Fruit fly (Drosophila melanogaster): ENCODE results near the gene Fancm.

Gene Fancm

dm6 chr3R:21437515-21438090, 44.5 kb upstream of the Fancm start:
- TF ChIP-seq Sry-δ (GFP tag; optimal IDR thresholded peaks at IDR 0.05) (no peak), abd-A (tag; optimal IDR thresholded peaks at IDR 0.05) (peak; percentile 92), CG18011 (GFP tag; optimal IDR thresholded peaks at IDR 0.05) (peak; percentile 83), Vsx1 (GFP tag; optimal IDR thresholded peaks at IDR 0.05) (peak; percentile 18), pan (optimal IDR thresholded peaks at IDR 0.05) (no peak), pan (GFP tag; optimal IDR thresholded peaks at IDR 0.05 in 1 of 2, IDR thresholded peaks at IDR 0.05 in 1 of 2) (peak in 1 of 2 experiments; percentile 15), sd (tag; optimal IDR thresholded peaks at IDR 0.05) (peak; percentile 40), Mad (GFP tag; optimal IDR thresholded peaks at IDR 0.05) (no peak), Awh (GFP tag; IDR thresholded peaks at IDR 0.05) (peak; percentile 68)

DNA sequence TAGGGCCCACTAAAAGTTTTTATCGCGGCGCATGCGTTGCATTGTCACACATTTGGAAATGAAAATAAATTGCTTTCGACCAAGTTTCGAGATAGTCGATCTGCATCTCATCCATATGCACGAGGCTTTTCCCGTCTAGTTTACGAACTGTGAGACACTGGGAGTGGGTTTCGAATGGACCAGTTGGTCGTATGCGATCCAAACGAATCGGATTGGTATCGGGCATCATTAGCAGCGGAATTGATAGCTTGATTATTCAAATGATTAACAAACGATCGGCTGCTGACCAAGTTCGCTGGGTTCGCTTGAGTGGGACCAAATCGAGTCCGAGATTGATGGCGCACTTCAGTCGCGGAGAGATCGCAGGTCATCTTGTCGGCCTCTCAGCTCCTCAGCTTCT, 42.0 kb upstream of the Fancm start:
- TF ChIP-seq Nf-YB (GFP tag; optimal IDR thresholded peaks at IDR 0.05) (peak; percentile 50), Sry-β (GFP tag; optimal IDR thresholded peaks at IDR 0.05) (no peak), CG11504 (tag; optimal IDR thresholded peaks at IDR 0.05) (no peak), dpn (GFP tag; optimal IDR thresholded peaks at IDR 0.05) (no peak), vvl (GFP tag; IDR thresholded peaks at IDR 0.05) (peak; percentile 96), CG17328 (GFP tag; IDR thresholded peaks at IDR 0.05) (no peak), Awh (GFP tag; IDR thresholded peaks at IDR 0.05) (peak; percentile 97), Hr78 (GFP tag; optimal IDR thresholded peaks at IDR 0.05) (peak in 1 of 2 experiments; percentile 64), bbx (GFP tag; IDR thresholded peaks at IDR 0.05; ENCODE audit: partially characterized antibody) (no peak), grn (GFP tag; optimal IDR thresholded peaks at IDR 0.05) (peak; percentile 76), CG12299 (tag; optimal IDR thresholded peaks at IDR 0.05) (no peak), CG12769 (tag; optimal IDR thresholded peaks at IDR 0.05) (peak; percentile 56), NK7.1 (GFP tag; optimal IDR thresholded peaks at IDR 0.05) (no peak), CG12104 (GFP tag; optimal IDR thresholded peaks at IDR 0.05) (no peak), Ada2b (GFP tag; IDR thresholded peaks at IDR 0.05) (no peak), kni (GFP tag; optimal IDR thresholded peaks at IDR 0.05) (peak; percentile 50), pita (GFP tag; optimal IDR thresholded peaks at IDR 0.05) (no peak), abd-A (tag; optimal IDR thresholded peaks at IDR 0.05) (peak; percentile 97), Taf1 (GFP tag; IDR thresholded peaks at IDR 0.05) (no peak), oc (tag; optimal IDR thresholded peaks at IDR 0.05) (peak; percentile 77), sisA (GFP tag; IDR thresholded peaks at IDR 0.05) (no peak), CG6765 (GFP tag; optimal IDR thresholded peaks at IDR 0.05) (no peak), gsb-n (tag; optimal IDR thresholded peaks at IDR 0.05) (peak; percentile 7), al (GFP tag; IDR thresholded peaks at IDR 0.05) (no peak), rib (GFP tag; IDR thresholded peaks at IDR 0.05) (no peak), CG10543 (GFP tag; optimal IDR thresholded peaks at IDR 0.05) (peak; percentile 15)

dm6 chr3R:21440760-21441159, 41.4 kb upstream of the Fancm start:
- TF ChIP-seq Awh (GFP tag; IDR thresholded peaks at IDR 0.05) (peak; percentile 68), chinmo (GFP tag; IDR thresholded peaks at IDR 0.05; ENCODE audit: partially characterized antibody) (0 out of 4 replicates have a peak, but pooled peaks have one; percentile 67), CG6791 (GFP tag; IDR thresholded peaks at IDR 0.05; ENCODE audit: partially characterized antibody) (no peak)

DNA sequence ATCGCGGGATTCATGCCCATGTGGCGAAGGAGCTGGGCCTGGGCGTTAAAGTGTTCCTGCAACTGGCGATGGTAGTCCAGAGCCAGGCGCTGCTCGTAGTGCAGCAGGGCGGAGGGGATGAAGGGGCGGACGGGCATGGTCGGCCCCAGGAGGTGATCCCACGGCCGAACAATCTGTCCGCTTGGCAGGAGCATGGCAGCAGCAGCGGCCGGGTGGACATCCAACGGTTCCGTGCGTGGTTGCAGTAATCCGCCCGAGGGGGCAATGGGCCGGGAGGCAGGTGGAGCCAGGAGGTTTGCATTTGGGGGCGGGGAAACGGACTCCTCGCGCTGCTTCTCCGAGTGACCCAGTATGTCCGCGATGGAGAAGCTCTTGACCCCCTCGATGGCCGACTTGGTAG, 36.8 kb upstream of the Fancm start:
- TF ChIP-seq hb (GFP tag; IDR thresholded peaks at IDR 0.05; ENCODE audit: partially characterized antibody) (peak; percentile 37; the same call in 1 of the 3 replicates), CG31365 (tag; optimal IDR thresholded peaks at IDR 0.05) (no peak), Bdp1 (GFP tag; optimal IDR thresholded peaks at IDR 0.05) (no peak), Gsc (GFP tag; IDR thresholded peaks at IDR 0.05) (0 out of 2 replicates have a peak, but pooled peaks have one; percentile 18), pum (GFP tag; optimal IDR thresholded peaks at IDR 0.05) (no peak), CG12391 (tag; optimal IDR thresholded peaks at IDR 0.05) (no peak)

All from whole organism, embryonic.